Worm (Caenorhabditis elegans): ENCODE data around the gene ZK470.14.
"Not testable (repeated sequence)": the region's sequence is repeated elsewhere in the genome, so short reads cannot be mapped to it uniquely, and the experiment has no call there.

ZK470.14 gene

DNA sequence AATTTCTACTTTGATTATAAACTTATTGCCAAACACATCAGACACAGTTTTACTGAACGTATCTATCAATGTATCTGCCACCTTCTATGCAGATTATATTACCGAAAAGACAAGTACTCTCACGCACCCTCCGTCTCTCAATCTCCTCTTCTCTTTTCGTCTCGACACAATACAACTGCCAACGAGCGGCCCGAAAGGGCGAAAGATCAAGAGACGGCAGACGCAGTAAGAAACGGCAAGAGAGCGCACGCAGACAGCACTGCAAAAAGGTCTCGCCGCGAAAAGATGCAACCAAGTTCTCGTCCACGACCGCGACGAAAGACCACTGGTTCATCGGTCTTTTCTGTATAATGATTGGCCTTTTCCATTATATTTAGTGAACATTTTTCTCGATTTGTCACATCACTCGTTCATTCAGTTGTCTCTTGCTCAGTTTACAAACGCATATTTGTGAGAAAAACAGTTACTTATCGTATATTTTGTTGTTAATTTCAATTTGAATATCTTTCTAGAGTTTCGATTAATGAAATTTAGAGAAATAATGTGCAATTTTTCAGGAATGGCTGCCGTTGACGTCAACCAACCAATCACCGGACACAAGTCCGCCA, 23.4 kb downstream of the ZK470.14 start, which contains the start of gene vha-12:
TSS of gene vha-12 (plus strand) at position 558 of the 608 bp plus-strand sequence.
- TF ChIP-seq klf-2 (GFP tag; conservative IDR thresholded peaks at IDR 0.05) (no peak), cog-1 (tag; optimal IDR thresholded peaks at IDR 0.05) (peak; percentile 67), tab-1 (GFP tag; IDR thresholded peaks at IDR 0.05) (no peak), ztf-23 (GFP tag; IDR thresholded peaks at IDR 0.05) (no peak)

DNA sequence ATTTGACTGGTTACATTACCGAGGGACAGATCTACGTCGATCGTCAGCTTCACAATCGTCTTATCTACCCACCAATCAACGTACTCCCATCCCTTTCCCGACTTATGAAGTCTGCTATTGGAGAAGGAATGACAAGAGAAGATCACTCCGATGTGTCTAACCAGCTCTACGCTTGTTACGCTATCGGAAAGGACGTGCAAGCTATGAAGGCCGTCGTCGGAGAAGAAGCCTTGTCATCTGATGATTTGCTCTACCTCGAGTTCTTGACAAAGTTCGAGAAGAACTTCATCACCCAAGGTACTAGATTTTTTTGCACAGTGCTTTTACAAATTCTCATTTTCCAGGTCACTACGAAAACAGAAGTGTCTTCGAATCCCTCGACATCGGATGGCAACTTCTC, 25.0 kb downstream of the ZK470.14 start:
- TF ChIP-seq ztf-23 (GFP tag; IDR thresholded peaks at IDR 0.05) (no peak), T22C8.4 (GFP tag; IDR thresholded peaks at IDR 0.05) (no peak), klf-2 (GFP tag; conservative IDR thresholded peaks at IDR 0.05) (no peak), flt-1 (GFP tag; IDR thresholded peaks at IDR 0.05) (no peak), ref-1 (GFP tag; conservative IDR thresholded peaks at IDR 0.05) (no peak), tab-1 (GFP tag; IDR thresholded peaks at IDR 0.05) (no peak), cog-1 (tag; optimal IDR thresholded peaks at IDR 0.05) (no peak), med-1 (GFP tag; optimal IDR thresholded peaks at IDR 0.05; ENCODE audit: insufficient read depth) (no peak), ztf-29 (GFP tag; IDR thresholded peaks at IDR 0.05) (no peak)

DNA sequence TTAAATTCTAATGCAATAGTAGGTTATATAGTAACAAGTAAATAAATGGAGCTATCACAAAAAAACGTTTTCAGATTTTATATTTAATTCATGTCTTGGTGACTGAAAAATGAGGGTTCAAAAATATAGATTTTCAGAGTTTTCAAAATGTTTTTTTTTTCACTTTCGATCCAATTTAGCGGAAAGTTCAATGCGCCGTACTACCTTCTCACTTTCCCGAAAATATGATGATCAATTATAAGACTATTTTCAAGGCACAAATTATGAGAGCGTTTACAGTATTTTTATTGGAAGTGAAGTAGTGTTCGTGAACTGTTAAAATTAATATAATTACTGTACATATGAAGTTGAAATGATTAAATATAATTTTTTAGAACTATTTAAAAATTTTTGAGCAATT, 25.8 kb downstream of the ZK470.14 start:
- TF ChIP-seq flt-1 (GFP tag; IDR thresholded peaks at IDR 0.05) (no peak), ztf-29 (GFP tag; IDR thresholded peaks at IDR 0.05) (no peak), ref-1 (GFP tag; conservative IDR thresholded peaks at IDR 0.05) (no peak)

DNA sequence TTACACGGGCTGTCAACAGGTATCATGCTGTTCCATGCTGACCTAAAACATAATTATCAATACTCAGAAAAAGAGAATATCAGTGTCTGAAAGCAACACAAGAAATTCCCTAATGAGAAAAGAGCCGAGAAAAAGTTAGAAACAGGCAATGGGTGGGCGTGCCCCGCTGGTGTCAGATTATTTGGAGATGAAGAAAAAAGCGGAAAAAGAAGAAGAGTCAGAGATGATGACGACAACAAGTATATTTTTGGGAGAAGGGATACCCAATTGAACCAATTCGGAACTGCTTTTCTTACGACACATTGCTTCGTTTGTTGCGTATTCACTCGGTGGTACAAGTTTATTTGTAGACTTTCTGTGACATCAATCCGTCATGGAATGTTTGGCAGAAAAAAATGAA, 29.2 kb downstream of the ZK470.14 start, which contains the start of gene F20B6.4:
TSS of gene F20B6.4 (minus strand) at position 101 of the 400 bp plus-strand sequence.
- TF ChIP-seq klf-2 (GFP tag; conservative IDR thresholded peaks at IDR 0.05) (no peak), T22C8.4 (GFP tag; IDR thresholded peaks at IDR 0.05) (no peak), ztf-29 (GFP tag; IDR thresholded peaks at IDR 0.05) (no peak), ref-1 (GFP tag; conservative IDR thresholded peaks at IDR 0.05) (no peak), med-1 (GFP tag; optimal IDR thresholded peaks at IDR 0.05; ENCODE audit: insufficient read depth) (no peak), cog-1 (tag; optimal IDR thresholded peaks at IDR 0.05) (no peak), flt-1 (GFP tag; IDR thresholded peaks at IDR 0.05) (no peak), tab-1 (GFP tag; IDR thresholded peaks at IDR 0.05) (no peak), ztf-23 (GFP tag; IDR thresholded peaks at IDR 0.05) (no peak)

DNA sequence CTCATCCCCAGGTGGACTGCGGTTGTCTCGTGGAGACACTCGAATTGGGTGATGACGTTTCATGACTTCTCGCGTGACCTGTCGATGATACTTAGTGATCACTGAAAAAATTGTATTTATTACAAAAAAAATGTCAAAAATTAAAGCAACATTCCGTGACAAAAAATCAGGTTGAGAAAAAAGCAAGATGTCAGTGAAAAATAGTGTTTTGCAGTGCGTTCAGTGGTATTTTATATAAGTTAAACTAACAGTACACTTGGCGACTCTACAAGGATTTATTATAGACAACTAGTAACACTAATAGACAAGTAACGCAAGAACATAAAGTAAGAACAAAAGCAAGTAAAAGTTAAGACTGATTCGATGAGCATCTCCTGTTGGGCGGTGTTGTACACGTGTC, 32.6 kb downstream of the ZK470.14 start, which contains the start of gene F20B6.5:
TSS of gene F20B6.5 (minus strand) at position 101 of the 400 bp plus-strand sequence.
- not testable (repeated sequence) for TF ChIP-seq klf-2 (GFP tag; conservative IDR thresholded peaks at IDR 0.05); tab-1 (GFP tag; IDR thresholded peaks at IDR 0.05); ztf-23 (GFP tag; IDR thresholded peaks at IDR 0.05)

DNA sequence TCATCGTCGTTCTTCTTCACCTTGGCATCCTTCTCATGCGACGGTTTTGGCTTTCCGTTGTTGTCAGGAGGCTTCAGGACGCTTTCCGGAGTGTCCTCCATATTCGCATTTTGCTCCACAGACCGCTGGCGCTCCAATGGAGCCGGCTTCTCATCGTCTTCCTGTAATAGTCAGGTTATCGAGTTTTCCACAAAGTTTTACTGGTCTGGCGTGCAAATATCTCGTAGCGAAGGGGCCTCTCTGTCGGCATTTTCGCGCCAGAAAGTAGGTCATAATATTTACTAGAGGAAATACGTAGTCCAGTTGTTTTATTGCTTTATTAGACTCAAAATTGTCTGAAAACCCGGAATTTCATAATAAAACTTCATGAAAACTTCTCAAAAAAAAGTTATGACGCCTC, 34.9 kb downstream of the ZK470.14 start, which contains the start of gene F20B6.6:
TSS of gene F20B6.6 (minus strand) at position 101 of the 400 bp plus-strand sequence.
- TF ChIP-seq T22C8.4 (GFP tag; IDR thresholded peaks at IDR 0.05); ztf-29 (GFP tag; IDR thresholded peaks at IDR 0.05); klf-2 (GFP tag; conservative IDR thresholded peaks at IDR 0.05): not testable (repeated sequence)

DNA sequence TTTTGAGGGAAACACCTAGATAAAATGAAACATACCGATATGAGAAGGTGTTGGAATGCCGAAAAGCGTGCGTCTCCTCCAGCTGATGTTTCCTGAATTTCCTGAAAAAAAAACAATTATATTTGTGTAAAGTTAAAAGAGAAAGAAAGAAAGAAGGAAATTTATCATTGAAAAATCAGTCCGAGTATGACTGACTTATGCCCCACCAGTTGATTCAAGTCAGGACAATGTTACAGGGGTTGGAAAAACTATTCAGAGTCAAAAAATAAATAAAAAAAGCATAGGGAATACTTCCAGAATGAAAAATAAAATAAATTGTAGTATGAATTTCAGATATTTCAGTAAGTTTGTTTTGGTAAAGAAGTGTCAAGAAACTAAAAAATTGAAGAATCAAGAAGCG, 40.1 kb downstream of the ZK470.14 start, which contains the start of gene F20B6.9:
TSS of gene F20B6.9 (minus strand) at position 101 of the 400 bp plus-strand sequence.
- TF ChIP-seq flt-1 (GFP tag; IDR thresholded peaks at IDR 0.05); ref-1 (GFP tag; conservative IDR thresholded peaks at IDR 0.05); med-1 (GFP tag; optimal IDR thresholded peaks at IDR 0.05; ENCODE audit: insufficient read depth): not testable (repeated sequence)

DNA sequence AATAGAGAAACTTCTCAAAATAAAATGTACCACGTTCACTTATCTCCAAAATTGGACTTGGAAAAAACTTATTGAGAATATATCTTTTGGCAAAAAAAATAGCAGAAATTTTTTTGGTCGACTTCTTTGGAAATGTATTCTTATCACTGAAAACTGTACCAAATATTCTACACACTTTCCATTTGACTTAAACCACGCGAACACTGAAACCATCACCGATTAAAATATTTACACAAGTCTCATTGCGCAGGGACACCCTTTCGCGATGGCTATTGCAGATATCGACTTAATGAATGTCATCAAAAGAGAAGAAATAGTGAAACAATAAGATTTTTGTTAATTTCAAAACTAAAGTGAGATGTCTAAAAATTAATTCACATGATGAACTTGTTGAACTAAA, 41.2 kb downstream of the ZK470.14 start:
- no peak for TF ChIP-seq med-1 (GFP tag; optimal IDR thresholded peaks at IDR 0.05; ENCODE audit: insufficient read depth)
- no peak for TF ChIP-seq flt-1 (GFP tag; IDR thresholded peaks at IDR 0.05)
- no peak for TF ChIP-seq cog-1 (tag; optimal IDR thresholded peaks at IDR 0.05)
- no peak for TF ChIP-seq ztf-23 (GFP tag; IDR thresholded peaks at IDR 0.05)
- TF ChIP-seq ref-1 (GFP tag; conservative IDR thresholded peaks at IDR 0.05) = no peak
- no peak for TF ChIP-seq T22C8.4 (GFP tag; IDR thresholded peaks at IDR 0.05)
- no peak for TF ChIP-seq ztf-29 (GFP tag; IDR thresholded peaks at IDR 0.05)
- no peak for TF ChIP-seq klf-2 (GFP tag; conservative IDR thresholded peaks at IDR 0.05)
- TF ChIP-seq tab-1 (GFP tag; IDR thresholded peaks at IDR 0.05) = no peak

DNA sequence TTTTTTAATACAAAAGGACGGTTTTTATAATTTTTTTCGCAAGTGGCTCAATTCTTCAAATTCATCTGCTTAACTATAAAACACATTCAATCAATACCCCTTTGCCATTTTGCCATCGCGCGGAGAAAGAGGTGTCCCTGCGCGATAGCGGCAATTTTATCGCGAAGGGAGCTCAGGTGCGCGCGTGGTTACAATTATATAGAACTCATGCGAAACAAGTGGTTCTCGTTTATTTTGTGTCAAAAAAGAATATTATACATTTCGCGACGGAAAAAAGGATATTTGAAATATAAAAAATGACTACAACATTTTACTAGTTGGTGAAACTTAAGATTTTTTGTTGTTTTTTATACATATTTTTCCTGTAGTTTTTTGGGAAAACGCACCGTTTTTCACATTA, 41.9 kb downstream of the ZK470.14 start:
- TF ChIP-seq cog-1 (tag; optimal IDR thresholded peaks at IDR 0.05) = peak; percentile 99
- TF ChIP-seq ztf-29 (GFP tag; IDR thresholded peaks at IDR 0.05) = peak; percentile 53; the same call in 1 of the 2 replicates
- TF ChIP-seq flt-1 (GFP tag; IDR thresholded peaks at IDR 0.05) = peak; percentile 91
- TF ChIP-seq T22C8.4 (GFP tag; IDR thresholded peaks at IDR 0.05) = peak; percentile 100
- TF ChIP-seq ref-1 (GFP tag; conservative IDR thresholded peaks at IDR 0.05) = no peak
- peak; percentile 73; the same call in 1 of the 2 replicates for TF ChIP-seq tab-1 (GFP tag; IDR thresholded peaks at IDR 0.05)
- peak; percentile 92 for TF ChIP-seq ztf-23 (GFP tag; IDR thresholded peaks at IDR 0.05)
- peak; percentile 76 for TF ChIP-seq med-1 (GFP tag; optimal IDR thresholded peaks at IDR 0.05; ENCODE audit: insufficient read depth)
- peak; percentile 76 for TF ChIP-seq klf-2 (GFP tag; conservative IDR thresholded peaks at IDR 0.05)

DNA sequence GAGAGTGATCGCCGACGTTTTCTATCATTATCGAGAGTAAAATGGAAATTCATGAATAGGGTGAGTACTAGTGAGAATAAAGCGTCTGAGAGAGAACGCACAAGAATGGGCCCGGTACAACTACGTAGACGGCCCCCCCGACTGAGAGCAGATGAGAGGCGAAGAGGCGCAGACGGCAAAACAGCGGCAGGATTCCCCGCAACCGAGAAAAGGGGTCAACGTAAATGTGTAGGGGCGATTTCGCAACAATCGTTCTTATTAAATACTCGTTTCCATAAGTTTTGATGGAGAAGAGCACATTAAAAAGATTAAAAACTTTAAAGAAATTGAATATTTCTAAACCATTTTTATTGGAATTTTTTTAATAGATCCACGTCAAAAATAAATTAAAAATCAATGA, 47.4 kb downstream of the ZK470.14 start:
- TF ChIP-seq tab-1 (GFP tag; IDR thresholded peaks at IDR 0.05) (no peak), cog-1 (tag; optimal IDR thresholded peaks at IDR 0.05) (peak; percentile 21)
